Fruit fly (Drosophila melanogaster) whole organism, embryonic: ENCODE data around the gene CG17224.

Source experiments
- Atf3 ChIP-seq: fragments of 200-800 bp; sonication (Bioruptor generic); optimal IDR thresholded peaks from 3 replicates; lab custom pipeline; 2016; ENCODE audit warnings: missing biosample characterization, missing genetic modification characterization
- B-H1 ChIP-seq: fragments of 200-800 bp; sonication (Bioruptor generic); IDR thresholded peaks from 3 replicates; pipeline ENCODE4 v1.3.6; 2022; ENCODE audit warnings: missing biosample characterization, missing genetic modification characterization
- Bdp1 ChIP-seq: fragments of 200-800 bp; sonication (Bioruptor generic); optimal IDR thresholded peaks from 3 replicates; lab custom pipeline; 2016; ENCODE audit warnings: missing biosample characterization, missing genetic modification characterization
- Blimp-1 ChIP-seq: fragments of 200-800 bp; sonication (Bioruptor generic); optimal IDR thresholded peaks from 3 replicates; lab custom pipeline; 2018; ENCODE audit warnings: missing biosample characterization, missing genetic modification characterization, mild to moderate bottlenecking, moderate library complexity, missing genetic modification reagents
- Bteb2 ChIP-seq: fragments of 200-800 bp; sonication (Bioruptor generic); optimal IDR thresholded peaks from 2 replicates; lab custom pipeline; 2016; ENCODE audit warnings: missing biosample characterization, missing genetic modification characterization
- CG10267 ChIP-seq: fragments of 200-800 bp; sonication (Bioruptor generic); optimal IDR thresholded peaks from 2 replicates; lab custom pipeline; 2018; ENCODE audit warnings: missing biosample characterization, mild to moderate bottlenecking, missing genetic modification characterization, moderate library complexity
- CG10274 ChIP-seq: fragments of 200-800 bp; sonication (Bioruptor generic); optimal IDR thresholded peaks from 3 replicates; lab custom pipeline; 2017; ENCODE audit warnings: missing biosample characterization, mild to moderate bottlenecking, missing genetic modification characterization
- CG11085 ChIP-seq: fragments of 200-800 bp; sonication (Bioruptor generic); IDR thresholded peaks from 2 replicates; pipeline ENCODE4 v1.3.6; 2022; ENCODE audit warnings: missing biosample characterization, missing genetic modification characterization
- CG12236 ChIP-seq: fragments of 200-800 bp; sonication (Bioruptor generic); optimal IDR thresholded peaks from 2 replicates; lab custom pipeline; 2016; ENCODE audit warnings: missing biosample characterization, missing genetic modification characterization
- CG12299 ChIP-seq: fragments of 200-800 bp; sonication (Bioruptor generic); optimal IDR thresholded peaks from 2 replicates; lab custom pipeline; 2018; ENCODE audit warnings: missing biosample characterization, mild to moderate bottlenecking, missing genetic modification characterization
- CG12391 ChIP-seq: fragments of 200-800 bp; sonication (Bioruptor generic); optimal IDR thresholded peaks from 3 replicates; lab custom pipeline; 2018; ENCODE audit warnings: missing biosample characterization, mild to moderate bottlenecking, missing genetic modification characterization, moderate library complexity
- CG13624 ChIP-seq: fragments of 200-800 bp; sonication (Bioruptor generic); optimal IDR thresholded peaks from 2 replicates; lab custom pipeline; 2016; ENCODE audit warnings: missing biosample characterization, missing genetic modification characterization
- CG14710 ChIP-seq: fragments of 200-800 bp; sonication (Bioruptor generic); optimal IDR thresholded peaks from 3 replicates; lab custom pipeline; 2019; ENCODE audit warnings: missing biosample characterization, mild to moderate bottlenecking, missing genetic modification characterization, moderate library complexity
- CG1647 ChIP-seq: fragments of 200-800 bp; sonication (Bioruptor generic); optimal IDR thresholded peaks from 3 replicates; lab custom pipeline; 2016; ENCODE audit warnings: missing biosample characterization, missing genetic modification characterization
- CG17568 ChIP-seq: fragments of 200-800 bp; sonication (Bioruptor generic); optimal IDR thresholded peaks from 2 replicates; lab custom pipeline; 2018; ENCODE audit warnings: missing biosample characterization, mild to moderate bottlenecking, missing genetic modification characterization, moderate library complexity
- CG2199 ChIP-seq: fragments of 200-800 bp; sonication (Bioruptor generic); IDR thresholded peaks from 3 replicates; pipeline ENCODE4 v1.3.6; 2022; ENCODE audit warnings: missing biosample characterization, missing genetic modification characterization
- CG2875 ChIP-seq: fragments of 200-800 bp; sonication (Bioruptor generic); optimal IDR thresholded peaks from 2 replicates; lab custom pipeline; 2017; ENCODE audit warnings: missing biosample characterization, mild to moderate bottlenecking, missing genetic modification characterization, missing genetic modification reagents
- CG31441 ChIP-seq: fragments of 200-800 bp; sonication (Bioruptor generic); IDR thresholded peaks from 2 replicates; pipeline ENCODE4 v1.3.6; 2022; ENCODE audit warnings: missing biosample characterization, missing genetic modification characterization
- CG32767 ChIP-seq: fragments of 200-800 bp; sonication (Bioruptor generic); IDR thresholded peaks from 2 replicates; pipeline ENCODE4 v1.3.6; 2022; ENCODE audit warnings: missing biosample characterization, missing genetic modification characterization
- CG3407 ChIP-seq: fragments of 200-800 bp; sonication (Bioruptor generic); optimal IDR thresholded peaks from 2 replicates; lab custom pipeline; 2018; ENCODE audit warnings: missing biosample characterization, mild to moderate bottlenecking, missing genetic modification characterization
- CG34422 ChIP-seq: fragments of 200-800 bp; sonication (Bioruptor generic); IDR thresholded peaks from 3 replicates; pipeline ENCODE4 v1.3.6; 2022; ENCODE audit warnings: missing biosample characterization, missing genetic modification characterization
- CG6272 ChIP-seq: fragments of 200-800 bp; sonication (Bioruptor generic); IDR thresholded peaks from 2 replicates; pipeline ENCODE4 v1.3.6; 2022; ENCODE audit warnings: missing biosample characterization, missing genetic modification characterization
- CG6813 ChIP-seq: fragments of 200-800 bp; sonication (Bioruptor generic); optimal IDR thresholded peaks from 2 replicates; lab custom pipeline; 2017; ENCODE audit warnings: missing biosample characterization, missing genetic modification characterization, mild to moderate bottlenecking, moderate library complexity, missing genetic modification reagents
- CG7745 ChIP-seq: fragments of 200-800 bp; sonication (Bioruptor generic); optimal IDR thresholded peaks from 2 replicates; lab custom pipeline; 2018; ENCODE audit warnings: missing biosample characterization, mild to moderate bottlenecking, missing genetic modification characterization, moderate library complexity
- CG7839 ChIP-seq: fragments of 200-800 bp; sonication (Bioruptor generic); optimal IDR thresholded peaks from 3 replicates; lab custom pipeline; 2018; ENCODE audit warnings: missing biosample characterization, mild to moderate bottlenecking, missing genetic modification characterization, moderate library complexity
- CG8290 ChIP-seq, 3 experiments: fragments of 200-800 bp; sonication (Bioruptor generic); optimal IDR thresholded peaks; 2 replicates each; lab custom pipeline; 2016 to 2019; ENCODE audit warnings: missing biosample characterization in 3 of 3, missing genetic modification characterization in 3 of 3, mild to moderate bottlenecking in 2 of 3, moderate library complexity in 1 of 3
- CG8388 ChIP-seq: fragments of 200-800 bp; sonication (Bioruptor generic); optimal IDR thresholded peaks from 2 replicates; lab custom pipeline; 2019; ENCODE audit warnings: missing biosample characterization, mild to moderate bottlenecking, missing genetic modification characterization, moderate library complexity
- Dfd ChIP-seq, 2 experiments: fragments of >200 bp; optimal IDR thresholded peaks; 2 replicates each; lab custom pipeline; 2017; ENCODE audit warnings: missing biosample characterization in 2 of 2, missing genetic modification characterization in 2 of 2
- Dll ChIP-seq: fragments of 200-800 bp; sonication (Bioruptor generic); IDR thresholded peaks from 4 replicates; pipeline ENCODE4 v1.3.6; 2022; ENCODE audit warnings: missing biosample characterization, missing genetic modification characterization; ENCODE audit not compliant: partially characterized antibody
- Fer2 ChIP-seq: fragments of 200-800 bp; sonication (Bioruptor generic); optimal IDR thresholded peaks from 2 replicates; lab custom pipeline; 2018; ENCODE audit warnings: missing biosample characterization, mild to moderate bottlenecking, missing genetic modification characterization, moderate library complexity
- Fer3 ChIP-seq: fragments of 200-800 bp; sonication (Bioruptor generic); optimal IDR thresholded peaks from 2 replicates; lab custom pipeline; 2018; ENCODE audit warnings: missing biosample characterization, mild to moderate bottlenecking, missing genetic modification characterization, moderate library complexity
- Gsc ChIP-seq: fragments of 200-800 bp; sonication (Bioruptor generic); IDR thresholded peaks from 2 replicates; pipeline ENCODE4 v1.3.6; 2022; ENCODE audit warnings: missing biosample characterization, missing genetic modification characterization
- H2.0 ChIP-seq: fragments of 200-800 bp; sonication (Bioruptor generic); IDR thresholded peaks from 2 replicates; pipeline ENCODE4 v1.3.6; 2022; ENCODE audit warnings: missing biosample characterization, missing genetic modification characterization
- HHEX ChIP-seq: fragments of 200-800 bp; sonication (Bioruptor generic); optimal IDR thresholded peaks from 3 replicates; lab custom pipeline; 2017; ENCODE audit warnings: missing biosample characterization, mild to moderate bottlenecking, missing genetic modification characterization, missing genetic modification reagents
- Hey ChIP-seq: fragments of 200-800 bp; sonication (Bioruptor generic); optimal IDR thresholded peaks from 3 replicates; lab custom pipeline; 2018; ENCODE audit warnings: missing biosample characterization, mild to moderate bottlenecking, missing genetic modification characterization
- Hsf ChIP-seq: fragments of 200-800 bp; sonication (Bioruptor generic); optimal IDR thresholded peaks from 3 replicates; lab custom pipeline; 2016; ENCODE audit warnings: missing biosample characterization, missing genetic modification characterization
- Lpt ChIP-seq: fragments of >200 bp; optimal IDR thresholded peaks from 2 replicates; lab custom pipeline; 2018; ENCODE audit warnings: missing biosample characterization, missing genetic modification characterization
- Ptx1 ChIP-seq: fragments of 200-800 bp; sonication (Bioruptor generic); IDR thresholded peaks from 2 replicates; pipeline ENCODE4 v1.3.6; 2022; ENCODE audit warnings: missing biosample characterization, missing genetic modification characterization
- ab ChIP-seq: fragments of 200-800 bp; sonication (Bioruptor generic); optimal IDR thresholded peaks from 2 replicates; lab custom pipeline; 2016; ENCODE audit warnings: missing biosample characterization, missing genetic modification characterization
- ac ChIP-seq: fragments of 200-800 bp; sonication (Bioruptor generic); optimal IDR thresholded peaks from 3 replicates; lab custom pipeline; 2017; ENCODE audit warnings: missing biosample characterization, mild to moderate bottlenecking, missing genetic modification characterization
- bcd ChIP-seq: fragments of 200-800 bp; sonication (Bioruptor generic); optimal IDR thresholded peaks from 2 replicates; lab custom pipeline; 2017; ENCODE audit warnings: missing biosample characterization, mild to moderate bottlenecking, missing genetic modification characterization
- bigmax ChIP-seq: fragments of 200-800 bp; sonication (Bioruptor generic); optimal IDR thresholded peaks from 2 replicates; lab custom pipeline; 2018; ENCODE audit warnings: missing biosample characterization, mild to moderate bottlenecking, missing genetic modification characterization
- cato ChIP-seq: fragments of 200-800 bp; sonication (Bioruptor generic); optimal IDR thresholded peaks from 2 replicates; lab custom pipeline; 2016; ENCODE audit warnings: missing biosample characterization, missing genetic modification characterization, borderline replicate concordance
- chinmo ChIP-seq: fragments of 200-800 bp; sonication (Bioruptor generic); IDR thresholded peaks from 4 replicates; pipeline ENCODE4 v1.3.6; 2022; ENCODE audit warnings: missing biosample characterization, missing genetic modification characterization; ENCODE audit not compliant: partially characterized antibody
- en ChIP-seq: fragments of 200-800 bp; sonication (Bioruptor generic); optimal IDR thresholded peaks from 2 replicates; lab custom pipeline; 2016; ENCODE audit warnings: missing biosample characterization, missing genetic modification characterization
- fd96Cb ChIP-seq: fragments of 200-800 bp; sonication (Bioruptor generic); optimal IDR thresholded peaks from 2 replicates; lab custom pipeline; 2018; ENCODE audit warnings: missing biosample characterization, mild to moderate bottlenecking, missing genetic modification characterization, moderate library complexity
- lola ChIP-seq, 3 experiments: fragments of >200 bp in 2 of 3; fragments of 200-800 bp in 1 of 3; sonication (Bioruptor generic) in 1 of 3; optimal IDR thresholded peaks; 2 replicates each; lab custom pipeline; 2017 to 2019; ENCODE audit warnings: missing biosample characterization in 3 of 3, missing genetic modification characterization in 3 of 3, mild to moderate bottlenecking in 1 of 3, moderate library complexity in 1 of 3
- pnt ChIP-seq: fragments of 200-800 bp; sonication (Bioruptor generic); optimal IDR thresholded peaks from 3 replicates; lab custom pipeline; 2016; ENCODE audit warnings: missing biosample characterization, missing genetic modification characterization
- ro ChIP-seq: fragments of 200-800 bp; sonication (Bioruptor generic); IDR thresholded peaks from 2 replicates; pipeline ENCODE4 v1.3.6; 2022; ENCODE audit warnings: missing biosample characterization, missing genetic modification characterization
- row ChIP-seq: fragments of 200-800 bp; sonication (Bioruptor generic); IDR thresholded peaks from 3 replicates; pipeline ENCODE4 v1.3.6; 2022; ENCODE audit warnings: missing biosample characterization, missing genetic modification characterization
- slou ChIP-seq: fragments of 200-800 bp; sonication (Bioruptor generic); optimal IDR thresholded peaks from 3 replicates; lab custom pipeline; 2016; ENCODE audit warnings: missing biosample characterization, missing genetic modification characterization

Gene CG17224

DNA sequence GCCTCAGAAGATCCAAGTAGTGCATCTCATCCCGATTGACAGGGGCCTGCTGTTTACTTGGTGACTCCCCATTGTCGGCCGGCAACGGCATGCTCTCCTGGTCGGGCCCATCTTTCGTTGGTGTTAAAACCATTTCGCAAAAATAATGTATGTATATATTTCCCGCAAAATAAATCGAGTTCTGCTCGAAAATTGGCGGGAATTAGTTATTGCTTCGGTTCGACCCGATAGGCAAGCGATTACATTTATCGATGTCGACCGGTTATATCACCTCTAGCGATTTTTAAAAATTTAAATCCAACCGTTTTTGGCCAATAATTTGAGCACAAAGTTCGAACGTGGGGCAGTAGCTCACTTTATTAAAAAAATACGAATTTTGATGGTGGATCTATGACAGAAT lies 48.7 kb downstream of the CG17224 start, which contains the start of gene Ts (continued):
- no peak for TF ChIP-seq CG7745
- TF ChIP-seq cato = no peak
- no peak for TF ChIP-seq CG12299 (tag; lab: Kevin White, UChicago)
- TF ChIP-seq Bteb2 (GFP tag; lab: Kevin White, UChicago) = no peak
- TF ChIP-seq chinmo (GFP tag; lab: Robert Waterston, UW) = 0 out of 4 replicates have a peak, but pooled peaks have one; percentile 71
- no peak for TF ChIP-seq CG11085
- TF ChIP-seq CG2199 (GFP tag; lab: Robert Waterston, UW) = no peak
- no peak for TF ChIP-seq Gsc
- no peak for TF ChIP-seq slou (GFP tag; lab: Kevin White, UChicago)
- no peak for TF ChIP-seq CG32767 (GFP tag; lab: Robert Waterston, UW)
- no peak for TF ChIP-seq CG2875 (GFP tag; lab: Kevin White, UChicago)
- no peak for TF ChIP-seq Lpt (GFP tag; lab: Kevin White, UChicago)
- TF ChIP-seq ro = no peak
- TF ChIP-seq Hsf (GFP tag; lab: Kevin White, UChicago) = no peak
- TF ChIP-seq CG17568 (GFP tag; lab: Kevin White, UChicago) = no peak
- TF ChIP-seq H2.0 (GFP tag; lab: Robert Waterston, UW) = no peak
- no peak for TF ChIP-seq CG31441 (GFP tag; lab: Robert Waterston, UW)
- no peak for TF ChIP-seq CG1647 (GFP tag; lab: Kevin White, UChicago)
- no peak for TF ChIP-seq pnt (GFP tag; lab: Kevin White, UChicago)
- TF ChIP-seq CG13624 (GFP tag; lab: Kevin White, UChicago) = no peak
- no peak for TF ChIP-seq CG34422 (GFP tag; lab: Robert Waterston, UW)
- no peak for TF ChIP-seq B-H1 (GFP tag; lab: Robert Waterston, UW)
- no peak for TF ChIP-seq CG12391 (tag; lab: Kevin White, UChicago)
- no peak for TF ChIP-seq HHEX (GFP tag; lab: Kevin White, UChicago)
- no peak for TF ChIP-seq CG8388 (GFP tag; lab: Kevin White, UChicago)
- TF ChIP-seq CG12236 (GFP tag; lab: Kevin White, UChicago) = no peak
- no peak for TF ChIP-seq row
- TF ChIP-seq CG3407 (GFP tag; lab: Kevin White, UChicago) = no peak
- TF ChIP-seq en (GFP tag; lab: Kevin White, UChicago) = no peak
- TF ChIP-seq Atf3 (GFP tag; lab: Kevin White, UChicago) = no peak
- no peak for TF ChIP-seq bcd (GFP tag; lab: Kevin White, UChicago)
- no peak for TF ChIP-seq Fer3 (tag; lab: Kevin White, UChicago)
- no peak for TF ChIP-seq ac (GFP tag; lab: Kevin White, UChicago)
- no peak for TF ChIP-seq Ptx1 (GFP tag; lab: Robert Waterston, UW)
- no peak for TF ChIP-seq CG7839 (tag; lab: Kevin White, UChicago)
- TF ChIP-seq fd96Cb = no peak
- no peak for TF ChIP-seq CG6272 (GFP tag; lab: Robert Waterston, UW)
- peak; percentile 3 for TF ChIP-seq CG14710 (tag; lab: Kevin White, UChicago)
- no peak for TF ChIP-seq Dfd (GFP tag; optimal IDR thresholded peaks at IDR 0.05; lab: Kevin White, UChicago)
- TF ChIP-seq bigmax (GFP tag; lab: Kevin White, UChicago) = no peak
- TF ChIP-seq Dll (GFP tag; lab: Robert Waterston, UW) = peak; percentile 76
- TF ChIP-seq CG10267 (tag; lab: Kevin White, UChicago) = peak; percentile 54
- no peak for TF ChIP-seq Fer2 (tag; lab: Kevin White, UChicago)
- TF ChIP-seq CG10274 (GFP tag; lab: Kevin White, UChicago) = no peak
- TF ChIP-seq Bdp1 (GFP tag; lab: Kevin White, UChicago) = no peak
- no peak for TF ChIP-seq ab
- no peak for TF ChIP-seq lola (GFP tag; optimal IDR thresholded peaks at IDR 0.05; lab: Kevin White, UChicago)
- no peak for TF ChIP-seq Hey (tag; lab: Kevin White, UChicago)
- no peak for TF ChIP-seq CG6813 (GFP tag; lab: Kevin White, UChicago)
- no peak for TF ChIP-seq Blimp-1 (GFP tag; lab: Kevin White, UChicago)
- no peak for TF ChIP-seq CG8290 (GFP tag; optimal IDR thresholded peaks at IDR 0.05; lab: Kevin White, UChicago)
- no peak for TF ChIP-seq CG8290 (tag; optimal IDR thresholded peaks at IDR 0.05; lab: Kevin White, UChicago)
